Worm (Caenorhabditis elegans) whole organism, L3 larva: ENCODE measurements around the gene T25B6.3.

ENCODE experiments used
- ZK546.5 ChIP-seq: sonication (generic microtip); optimal IDR thresholded peaks from 2 replicates; lab custom pipeline; 2017; ENCODE audit warnings: missing biosample characterization, missing genetic modification characterization
- aly-2 ChIP-seq: fragments of 150-350 bp; optimal IDR thresholded peaks from 2 replicates; lab custom pipeline; 2014; ENCODE audit warnings: missing biosample characterization, missing genetic modification characterization
- ceh-16 ChIP-seq: sonication (generic microtip); optimal IDR thresholded peaks from 2 replicates; lab custom pipeline; 2017; ENCODE audit warnings: missing biosample characterization, missing genetic modification characterization
- ceh-28 ChIP-seq: fragments of 150-350 bp; optimal IDR thresholded peaks from 2 replicates; lab custom pipeline; 2014; ENCODE audit warnings: missing biosample characterization, missing genetic modification reagents, missing genetic modification characterization
- ceh-82 ChIP-seq: fragments of 150-350 bp; optimal IDR thresholded peaks from 2 replicates; lab custom pipeline; 2014; ENCODE audit warnings: missing biosample characterization, missing genetic modification characterization
- ceh-9 ChIP-seq: sonication (generic microtip); optimal IDR thresholded peaks from 2 replicates; lab custom pipeline; 2018; ENCODE audit warnings: missing biosample characterization, missing genetic modification characterization
- daf-12 ChIP-seq: fragments of 150-350 bp; optimal IDR thresholded peaks from 2 replicates; lab custom pipeline; 2014; ENCODE audit warnings: missing biosample characterization, missing genetic modification reagents, missing genetic modification characterization
- egl-27 ChIP-seq: sonication (generic microtip); optimal IDR thresholded peaks from 4 replicates; lab custom pipeline; 2017; ENCODE audit warnings: missing biosample characterization, missing genetic modification reagents, missing genetic modification characterization
- egl-5 ChIP-seq: fragments of 150-350 bp; optimal IDR thresholded peaks from 2 replicates; lab custom pipeline; 2017; ENCODE audit warnings: missing biosample characterization, missing genetic modification reagents, missing genetic modification characterization, inconsistent platforms
- elt-2 ChIP-seq: sonication (generic microtip); optimal IDR thresholded peaks from 2 replicates; lab custom pipeline; 2016; ENCODE audit warnings: missing genetic modification reagents, mild to moderate bottlenecking, missing genetic modification characterization, missing compliant biosample characterization
- elt-3 ChIP-seq, 3 experiments: fragments of 150-350 bp in 1 of 3; sonication (generic microtip) in 2 of 3; optimal IDR thresholded peaks; 2 replicates in 2 of 3; 4 replicates in 1 of 3; lab custom pipeline; 2014 to 2017; ENCODE audit warnings: missing biosample characterization in 3 of 3, missing genetic modification characterization in 3 of 3
- eor-1 ChIP-seq, 2 experiments: fragments of 150-350 bp; optimal IDR thresholded peaks; 2 replicates each; lab custom pipeline; 2014 to 2018; ENCODE audit warnings: missing biosample characterization in 2 of 2, missing genetic modification characterization in 2 of 2
- fos-1 ChIP-seq: fragments of 150-350 bp; optimal IDR thresholded peaks from 2 replicates; lab custom pipeline; 2014; ENCODE audit warnings: missing biosample characterization, missing genetic modification characterization
- hmg-11 ChIP-seq: sonication (generic microtip); optimal IDR thresholded peaks from 2 replicates; lab custom pipeline; 2016; ENCODE audit warnings: missing genetic modification characterization, missing compliant biosample characterization
- lin-15B ChIP-seq: fragments of 150-350 bp; optimal IDR thresholded peaks from 2 replicates; lab custom pipeline; 2014; ENCODE audit warnings: missing biosample characterization, missing genetic modification characterization
- lin-39 ChIP-seq: fragments of 150-350 bp; optimal IDR thresholded peaks from 2 replicates; lab custom pipeline; 2018; ENCODE audit warnings: missing biosample characterization, missing genetic modification reagents, missing genetic modification characterization
- lsy-12 ChIP-seq: sonication (generic microtip); optimal IDR thresholded peaks from 2 replicates; lab custom pipeline; 2016; ENCODE audit warnings: mild to moderate bottlenecking, missing genetic modification characterization, missing compliant biosample characterization
- nfya-1 ChIP-seq: sonication (generic microtip); optimal IDR thresholded peaks from 2 replicates; lab custom pipeline; 2017; ENCODE audit warnings: missing genetic modification characterization, mild to moderate bottlenecking, missing compliant biosample characterization, antibody characterized with exemption, moderate library complexity; ENCODE audit not compliant: insufficient read depth
- nhr-11 ChIP-seq: fragments of 150-350 bp; optimal IDR thresholded peaks from 2 replicates; lab custom pipeline; 2014; ENCODE audit warnings: missing biosample characterization, missing genetic modification characterization
- nhr-12 ChIP-seq: fragments of 150-350 bp; optimal IDR thresholded peaks from 2 replicates; lab custom pipeline; 2014; ENCODE audit warnings: missing biosample characterization, missing genetic modification characterization
- nhr-23 ChIP-seq: fragments of 150-350 bp; optimal IDR thresholded peaks from 2 replicates; lab custom pipeline; 2014; ENCODE audit warnings: missing biosample characterization, missing genetic modification reagents, missing genetic modification characterization
- nhr-237 ChIP-seq: fragments of 150-350 bp; optimal IDR thresholded peaks from 2 replicates; lab custom pipeline; 2014; ENCODE audit warnings: missing biosample characterization, missing genetic modification characterization
- nhr-25 ChIP-seq: sonication (generic microtip); optimal IDR thresholded peaks from 2 replicates; lab custom pipeline; 2017; ENCODE audit warnings: missing biosample characterization, missing genetic modification characterization
- nhr-28 ChIP-seq: fragments of 150-350 bp; optimal IDR thresholded peaks from 2 replicates; lab custom pipeline; 2014; ENCODE audit warnings: missing biosample characterization, missing genetic modification characterization
- nhr-43 ChIP-seq: sonication (generic microtip); optimal IDR thresholded peaks from 2 replicates; lab custom pipeline; 2016; ENCODE audit warnings: mild to moderate bottlenecking, missing genetic modification characterization, missing compliant biosample characterization; ENCODE audit not compliant: poor library complexity, severe bottlenecking
- nhr-67 ChIP-seq: fragments of 150-350 bp; optimal IDR thresholded peaks from 2 replicates; lab custom pipeline; 2014; ENCODE audit warnings: missing biosample characterization, missing genetic modification characterization
- nhr-76 ChIP-seq: fragments of 150-350 bp; sonication (generic microtip); optimal IDR thresholded peaks from 5 replicates; lab custom pipeline; 2014; ENCODE audit warnings: missing biosample characterization, missing genetic modification characterization
- pha-4 ChIP-seq: fragments of 150-350 bp; optimal IDR thresholded peaks from 2 replicates; lab custom pipeline; 2014; ENCODE audit warnings: missing biosample characterization, missing genetic modification reagents, missing genetic modification characterization
- pqm-1 ChIP-seq: fragments of 150-350 bp; optimal IDR thresholded peaks from 2 replicates; lab custom pipeline; 2017; ENCODE audit warnings: missing biosample characterization, missing genetic modification characterization, inconsistent platforms
- sea-2 ChIP-seq: fragments of 150-350 bp; sonication (generic microtip); optimal IDR thresholded peaks from 4 replicates; lab custom pipeline; 2014; ENCODE audit warnings: missing biosample characterization, missing genetic modification reagents, missing genetic modification characterization
- skn-1 ChIP-seq: fragments of 150-350 bp; optimal IDR thresholded peaks from 2 replicates; lab custom pipeline; 2014; ENCODE audit warnings: missing biosample characterization, missing genetic modification characterization
- tbx-2 ChIP-seq: sonication (generic microtip); optimal IDR thresholded peaks from 2 replicates; lab custom pipeline; 2016; ENCODE audit warnings: mild to moderate bottlenecking, missing genetic modification characterization, missing compliant biosample characterization
- unc-39 ChIP-seq: sonication (generic microtip); optimal IDR thresholded peaks from 4 replicates; lab custom pipeline; 2017; ENCODE audit warnings: missing biosample characterization, missing genetic modification characterization
- unc-62 ChIP-seq: fragments of 150-350 bp; sonication (generic microtip); optimal IDR thresholded peaks from 4 replicates; lab custom pipeline; 2014; ENCODE audit warnings: missing biosample characterization, missing genetic modification reagents, missing genetic modification characterization
- zag-1 ChIP-seq: fragments of 150-350 bp; optimal IDR thresholded peaks from 2 replicates; lab custom pipeline; 2014; ENCODE audit warnings: missing biosample characterization, missing genetic modification characterization
- ztf-11 ChIP-seq: fragments of 150-350 bp; optimal IDR thresholded peaks from 2 replicates; lab custom pipeline; 2014; ENCODE audit warnings: missing biosample characterization, missing genetic modification characterization
- ztf-4 ChIP-seq: fragments of 150-350 bp; optimal IDR thresholded peaks from 2 replicates; lab custom pipeline; 2014; ENCODE audit warnings: missing biosample characterization, missing genetic modification characterization

T25B6.3 gene

ce11 chrX:9022779-9023178 is 4.6 kb upstream of the T25B6.3 start, which contains the start of gene T25B6.6:
TSS of gene T25B6.6 (minus strand) at chrX:9022879.
- TF ChIP-seq unc-62 (GFP tag; lab: Kevin White, UChicago) (no peak), skn-1 (tag; lab: Kevin White, UChicago) (peak; percentile 43)

DNA sequence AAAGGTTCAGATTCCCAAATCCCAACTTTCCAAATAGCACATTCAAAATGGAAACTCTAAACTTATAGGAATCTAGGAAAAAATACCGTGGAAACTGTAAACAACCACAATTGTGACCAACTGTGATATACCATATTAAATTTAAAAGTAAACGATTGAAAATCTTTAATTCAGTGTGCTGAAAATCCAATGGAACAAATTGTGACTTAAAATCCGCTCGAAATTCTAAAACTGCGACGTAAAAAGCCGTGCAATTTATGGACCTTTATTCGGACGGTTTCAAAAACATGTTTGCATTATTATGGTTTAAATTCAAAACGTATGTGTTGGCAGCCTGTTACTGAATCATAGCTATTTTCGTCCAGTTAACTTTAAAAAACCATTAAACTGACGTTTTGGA is 3.6 kb upstream of the T25B6.3 start:
- TF ChIP-seq unc-39 = no peak
- TF ChIP-seq nhr-67 (tag; lab: Kevin White, UChicago) = no peak
- no peak for TF ChIP-seq fos-1 (tag; lab: Kevin White, UChicago)
- TF ChIP-seq zag-1 (tag; lab: Kevin White, UChicago) = no peak
- TF ChIP-seq lin-39 (tag; lab: Kevin White, UChicago) = no peak
- TF ChIP-seq ceh-16 (tag; lab: Kevin White, UChicago) = no peak

DNA sequence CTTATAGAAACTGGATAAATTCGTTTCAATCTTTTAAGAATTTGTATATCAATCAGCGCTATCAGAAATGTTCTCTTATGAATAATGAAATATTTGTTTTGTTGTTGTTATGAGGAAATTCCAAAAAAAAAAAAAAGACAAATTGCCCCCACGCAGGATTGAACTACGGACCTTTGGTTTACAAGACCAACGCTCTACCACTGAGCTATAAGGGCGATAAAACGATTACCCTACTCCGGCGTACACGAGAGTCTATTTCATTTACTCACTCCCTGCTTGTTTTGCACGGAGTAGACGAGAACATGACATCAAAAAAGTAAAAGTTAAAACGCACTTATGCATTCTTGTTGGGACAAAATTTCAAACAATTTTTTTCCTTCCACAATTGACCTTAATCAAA is 3.1 kb upstream of the T25B6.3 start:
- TF ChIP-seq ztf-4 (tag; lab: Kevin White, UChicago) (no peak), aly-2 (tag; lab: Kevin White, UChicago) (no peak), nhr-237 (tag; lab: Kevin White, UChicago) (no peak), sea-2 (GFP tag; lab: Kevin White, UChicago) (no peak), elt-2 (tag; lab: Kevin White, UChicago) (peak; percentile 15), nhr-43 (tag; lab: Kevin White, UChicago) (peak; percentile 72), nhr-23 (tag; lab: Kevin White, UChicago) (no peak), pqm-1 (tag; lab: Kevin White, UChicago) (peak; percentile 1), nhr-28 (tag; lab: Kevin White, UChicago) (no peak)

DNA sequence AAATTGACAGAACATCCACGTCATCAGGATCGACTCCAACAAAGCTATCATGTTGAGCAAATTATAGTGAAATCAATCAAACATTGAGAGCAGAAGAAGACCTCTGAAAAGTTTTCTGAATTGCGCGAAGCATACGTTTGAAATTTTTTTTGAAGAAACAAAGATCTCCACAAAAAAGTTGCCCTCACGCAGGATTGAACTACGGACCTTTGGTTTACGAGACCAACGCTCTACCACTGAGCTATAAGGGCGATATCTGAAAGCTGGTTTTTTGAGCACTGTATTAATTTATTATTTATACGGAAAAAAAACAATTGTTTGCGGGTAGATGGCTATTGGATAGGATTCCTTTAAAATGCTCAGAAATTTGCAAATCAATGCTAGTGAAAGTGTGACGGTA is 1.9 kb upstream of the T25B6.3 start:
- TF ChIP-seq eor-1 (tag; optimal IDR thresholded peaks at IDR 0.05; lab: Kevin White, UChicago) (no peak), hmg-11 (tag; lab: Kevin White, UChicago) (no peak), zag-1 (tag; lab: Kevin White, UChicago) (no peak), nhr-67 (tag; lab: Kevin White, UChicago) (no peak), lsy-12 (tag; lab: Kevin White, UChicago) (no peak), ZK546.5 (no peak), elt-3 (tag; optimal IDR thresholded peaks at IDR 0.05; lab: Kevin White, UChicago) (no peak), elt-2 (tag; lab: Kevin White, UChicago) (no peak), skn-1 (tag; lab: Kevin White, UChicago) (no peak)

DNA sequence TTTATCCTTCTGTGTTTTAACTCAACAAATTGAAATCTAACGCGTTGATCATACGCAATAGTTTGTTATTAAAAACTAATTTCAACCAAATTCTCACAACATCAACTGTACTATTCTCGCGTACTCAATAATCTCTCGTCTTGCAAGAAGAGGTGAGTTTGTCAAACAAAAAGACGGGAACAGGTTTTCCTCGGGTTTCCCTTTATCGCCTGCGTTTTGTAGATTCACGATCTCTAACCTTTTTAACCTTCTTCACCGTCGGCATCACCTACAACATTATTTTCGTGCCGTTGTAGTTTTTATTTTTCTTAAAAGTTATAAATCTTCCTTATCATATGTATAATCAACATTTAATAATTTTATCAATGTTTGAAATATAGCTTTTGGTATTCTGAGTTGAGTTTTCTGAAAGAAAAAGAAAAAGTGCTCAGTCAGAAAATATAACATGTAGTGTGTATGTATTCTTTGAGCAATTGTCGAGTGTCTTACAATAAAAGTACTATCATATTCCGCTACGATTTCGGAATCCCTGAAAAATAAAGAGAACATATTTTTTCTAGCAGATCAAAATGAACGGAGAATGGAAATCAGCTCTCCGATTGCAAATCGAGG is 1.6 kb downstream of the T25B6.3 start, which contains the start of gene snf-12:
snf-12 (plus strand) TSS at position 562 of the 612 bp plus-strand sequence.
- peak; percentile 38 for TF ChIP-seq nhr-23 (tag; lab: Kevin White, UChicago)
- TF ChIP-seq nhr-25 (tag; lab: Kevin White, UChicago) = peak; percentile 73
- no peak for TF ChIP-seq nhr-237 (tag; lab: Kevin White, UChicago)

ce11 chrX:9034310-9034709 is 6.9 kb downstream of the T25B6.3 start, which contains the start of gene nep-22:
TSS of gene nep-22 (plus strand) at chrX:9034554.
- TF ChIP-seq pqm-1 (tag; lab: Kevin White, UChicago) (peak; percentile 40), ceh-28 (tag; lab: Kevin White, UChicago) (no peak), lsy-12 (tag; lab: Kevin White, UChicago) (no peak), tbx-2 (tag; lab: Kevin White, UChicago) (no peak), elt-2 (tag; lab: Kevin White, UChicago) (peak; percentile 80)

DNA sequence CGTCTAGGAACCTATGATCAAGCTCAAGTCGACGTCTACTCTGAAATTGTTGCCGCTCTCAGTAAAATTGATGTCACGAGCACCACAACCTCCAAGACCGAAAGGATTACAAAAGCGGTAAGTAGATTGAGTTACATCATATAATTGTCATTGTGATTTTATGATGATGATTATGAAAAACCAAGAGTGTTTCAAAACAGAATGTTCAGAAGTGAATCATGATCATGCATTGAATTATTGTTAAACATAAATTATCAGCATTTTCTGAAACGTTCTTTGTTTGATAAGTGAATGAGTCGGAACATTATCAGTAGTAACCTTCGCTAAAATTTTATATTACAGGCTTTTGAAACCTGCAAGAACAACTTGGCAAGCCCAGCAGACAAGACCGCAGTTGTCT is 7.7 kb downstream of the T25B6.3 start:
- TF ChIP-seq nhr-25 (tag; lab: Kevin White, UChicago) = no peak
- no peak for TF ChIP-seq pha-4 (tag; lab: Kevin White, UChicago)
- TF ChIP-seq elt-2 (tag; lab: Kevin White, UChicago) = peak; percentile 82
- no peak for TF ChIP-seq ceh-9
- TF ChIP-seq ztf-4 (tag; lab: Kevin White, UChicago) = no peak
- no peak for TF ChIP-seq nfya-1 (tag; lab: Kevin White, UChicago)
- no peak for TF ChIP-seq elt-3 (tag; optimal IDR thresholded peaks at IDR 0.05; lab: Kevin White, UChicago)
- no peak for TF ChIP-seq nhr-76
- TF ChIP-seq zag-1 (tag; lab: Kevin White, UChicago) = no peak
- no peak for TF ChIP-seq lsy-12 (tag; lab: Kevin White, UChicago)
- no peak for TF ChIP-seq egl-27 (tag; lab: Kevin White, UChicago)
- no peak for TF ChIP-seq nhr-237 (tag; lab: Kevin White, UChicago)
- TF ChIP-seq nhr-11 (tag; lab: Kevin White, UChicago) = no peak
- no peak for TF ChIP-seq unc-39
- no peak for TF ChIP-seq nhr-12 (tag; lab: Kevin White, UChicago)
- TF ChIP-seq ztf-11 (tag; lab: Kevin White, UChicago) = no peak
- no peak for TF ChIP-seq egl-5 (tag; lab: Kevin White, UChicago)
- no peak for TF ChIP-seq daf-12 (tag; lab: Kevin White, UChicago)
- TF ChIP-seq lin-15B (tag; lab: Kevin White, UChicago) = no peak
- TF ChIP-seq pqm-1 (tag; lab: Kevin White, UChicago) = peak; percentile 80
- peak; percentile 74 for TF ChIP-seq skn-1 (tag; lab: Kevin White, UChicago)
- no peak for TF ChIP-seq ceh-82 (tag; lab: Kevin White, UChicago)
